Fruit fly (Drosophila melanogaster) whole organism, embryonic: Measurements from ENCODE around the gene Ir92a.

Source experiments
- Ada2b ChIP-seq: fragments of 200-800 bp; sonication (Bioruptor generic); IDR thresholded peaks from 2 replicates; pipeline ENCODE4 v1.3.6; 2022; ENCODE audit warnings: missing biosample characterization, missing genetic modification characterization
- Antp ChIP-seq: fragments of 200-800 bp; sonication (Bioruptor generic); optimal IDR thresholded peaks from 3 replicates; lab custom pipeline; 2016; ENCODE audit warnings: missing biosample characterization, missing genetic modification characterization
- CG10565 ChIP-seq: fragments of 200-800 bp; sonication (Bioruptor generic); optimal IDR thresholded peaks from 3 replicates; lab custom pipeline; 2016; ENCODE audit warnings: missing biosample characterization, mild to moderate bottlenecking, missing genetic modification characterization
- CG10979 ChIP-seq: fragments of 200-800 bp; sonication (Bioruptor generic); optimal IDR thresholded peaks from 2 replicates; lab custom pipeline; 2018; ENCODE audit warnings: missing biosample characterization, mild to moderate bottlenecking, missing genetic modification characterization, moderate library complexity
- CG12071 ChIP-seq: fragments of 200-800 bp; sonication (Bioruptor generic); optimal IDR thresholded peaks from 3 replicates; lab custom pipeline; 2018; ENCODE audit warnings: missing biosample characterization, mild to moderate bottlenecking, missing genetic modification characterization
- CG13123 ChIP-seq: fragments of 200-800 bp; sonication (Bioruptor generic); optimal IDR thresholded peaks from 2 replicates; lab custom pipeline; 2016; ENCODE audit warnings: missing biosample characterization, missing genetic modification characterization
- CG14710 ChIP-seq: fragments of 200-800 bp; sonication (Bioruptor generic); optimal IDR thresholded peaks from 3 replicates; lab custom pipeline; 2019; ENCODE audit warnings: missing biosample characterization, mild to moderate bottlenecking, missing genetic modification characterization, moderate library complexity
- CG1603 ChIP-seq: fragments of 200-800 bp; sonication (Bioruptor generic); optimal IDR thresholded peaks from 2 replicates; lab custom pipeline; 2019; ENCODE audit warnings: missing biosample characterization, mild to moderate bottlenecking, missing genetic modification characterization, moderate library complexity
- CG17385 ChIP-seq: fragments of 200-800 bp; sonication (Bioruptor generic); optimal IDR thresholded peaks from 3 replicates; lab custom pipeline; 2018; ENCODE audit warnings: missing biosample characterization, mild to moderate bottlenecking, missing genetic modification characterization
- CG17829 ChIP-seq: fragments of 200-800 bp; optimal IDR thresholded peaks from 2 replicates; lab custom pipeline; 2019; ENCODE audit warnings: missing biosample characterization, mild to moderate bottlenecking, missing genetic modification characterization, moderate library complexity
- CG18262 ChIP-seq: fragments of 200-800 bp; optimal IDR thresholded peaks from 3 replicates; lab custom pipeline; 2019; ENCODE audit warnings: missing biosample characterization, mild to moderate bottlenecking, missing genetic modification characterization, moderate library complexity
- CG2129 ChIP-seq: fragments of 200-800 bp; sonication (Bioruptor generic); IDR thresholded peaks from 2 replicates; pipeline ENCODE4 v1.3.6; 2022; ENCODE audit warnings: missing biosample characterization, missing genetic modification characterization; ENCODE audit not compliant: partially characterized antibody
- CG30431 ChIP-seq: fragments of 200-800 bp; sonication (Bioruptor generic); optimal IDR thresholded peaks from 2 replicates; lab custom pipeline; 2017; ENCODE audit warnings: missing biosample characterization, missing genetic modification characterization
- CG3838 ChIP-seq: fragments of 200-800 bp; sonication (Bioruptor generic); optimal IDR thresholded peaks from 3 replicates; lab custom pipeline; 2016; ENCODE audit warnings: missing biosample characterization, missing genetic modification characterization
- CG4282 ChIP-seq: fragments of 200-800 bp; sonication (Bioruptor generic); optimal IDR thresholded peaks from 2 replicates; lab custom pipeline; 2016; ENCODE audit warnings: missing biosample characterization, missing genetic modification characterization
- CG8290 ChIP-seq, 3 experiments: fragments of 200-800 bp; sonication (Bioruptor generic); optimal IDR thresholded peaks; 2 replicates each; lab custom pipeline; 2016 to 2019; ENCODE audit warnings: missing biosample characterization in 3 of 3, missing genetic modification characterization in 3 of 3, mild to moderate bottlenecking in 2 of 3, moderate library complexity in 1 of 3
- CG9437 ChIP-seq: fragments of 200-800 bp; sonication (Bioruptor generic); optimal IDR thresholded peaks from 2 replicates; lab custom pipeline; 2018; ENCODE audit warnings: missing biosample characterization, mild to moderate bottlenecking, missing genetic modification characterization
- CoRest ChIP-seq: fragments of 200-800 bp; sonication (Bioruptor generic); optimal IDR thresholded peaks from 3 replicates; lab custom pipeline; 2018; ENCODE audit warnings: missing biosample characterization, mild to moderate bottlenecking, missing genetic modification characterization, moderate library complexity
- Dref ChIP-seq: fragments of 200-800 bp; sonication (Bioruptor generic); IDR thresholded peaks from 2 replicates; pipeline ENCODE4 v1.3.6; 2022; ENCODE audit warnings: missing biosample characterization, missing genetic modification characterization
- Drgx ChIP-seq: fragments of 200-800 bp; sonication (Bioruptor generic); IDR thresholded peaks from 2 replicates; pipeline ENCODE4 v1.3.6; 2022; ENCODE audit warnings: missing biosample characterization, missing genetic modification characterization
- HHEX ChIP-seq: fragments of 200-800 bp; sonication (Bioruptor generic); optimal IDR thresholded peaks from 3 replicates; lab custom pipeline; 2017; ENCODE audit warnings: missing biosample characterization, mild to moderate bottlenecking, missing genetic modification characterization, missing genetic modification reagents
- MBD-R2 ChIP-seq: fragments of 200-800 bp; sonication (Bioruptor generic); IDR thresholded peaks from 2 replicates; pipeline ENCODE4 v1.3.6; 2022; ENCODE audit warnings: missing biosample characterization, missing genetic modification characterization
- Meics ChIP-seq: fragments of 200-800 bp; sonication (Bioruptor generic); optimal IDR thresholded peaks from 2 replicates; lab custom pipeline; 2017; ENCODE audit warnings: missing biosample characterization, mild to moderate bottlenecking, missing genetic modification characterization
- Myb ChIP-seq: fragments of 200-800 bp; sonication (Bioruptor generic); optimal IDR thresholded peaks from 2 replicates; lab custom pipeline; 2016; ENCODE audit warnings: missing biosample characterization, missing genetic modification characterization
- Oaz ChIP-seq: fragments of 200-800 bp; sonication (Bioruptor generic); IDR thresholded peaks from 2 replicates; pipeline ENCODE4 v1.3.6; 2022; ENCODE audit warnings: missing biosample characterization, missing genetic modification characterization
- Six4 ChIP-seq: fragments of 200-800 bp; sonication (Bioruptor generic); optimal IDR thresholded peaks from 2 replicates; lab custom pipeline; 2016; ENCODE audit warnings: missing biosample characterization, missing genetic modification characterization
- Ssrp ChIP-seq: fragments of 200-800 bp; sonication (Bioruptor generic); optimal IDR thresholded peaks from 2 replicates; lab custom pipeline; 2018; ENCODE audit warnings: missing biosample characterization, mild to moderate bottlenecking, missing genetic modification characterization, moderate library complexity
- ara ChIP-seq: fragments of 200-800 bp; sonication (Bioruptor generic); IDR thresholded peaks from 2 replicates; pipeline ENCODE4 v1.3.6; 2022; ENCODE audit warnings: missing biosample characterization, missing genetic modification characterization
- chif ChIP-seq, 2 experiments: fragments of 200-800 bp; sonication (Bioruptor generic); optimal IDR thresholded peaks; 3 replicates each; lab custom pipeline; 2016; ENCODE audit warnings: missing biosample characterization in 2 of 2, missing genetic modification characterization in 2 of 2
- chinmo ChIP-seq: fragments of 200-800 bp; sonication (Bioruptor generic); IDR thresholded peaks from 4 replicates; pipeline ENCODE4 v1.3.6; 2022; ENCODE audit warnings: missing biosample characterization, missing genetic modification characterization; ENCODE audit not compliant: partially characterized antibody
- corto ChIP-seq: fragments of 200-800 bp; sonication (Bioruptor generic); optimal IDR thresholded peaks from 2 replicates; lab custom pipeline; 2016; ENCODE audit warnings: missing biosample characterization, mild to moderate bottlenecking, missing genetic modification characterization, moderate library complexity
- cwo ChIP-seq: fragments of 200-800 bp; sonication (Bioruptor generic); optimal IDR thresholded peaks from 3 replicates; lab custom pipeline; 2017; ENCODE audit warnings: missing biosample characterization, missing genetic modification characterization, mild to moderate bottlenecking, moderate library complexity, missing genetic modification reagents
- dmrt11E ChIP-seq: fragments of 200-800 bp; sonication (Bioruptor generic); optimal IDR thresholded peaks from 3 replicates; lab custom pipeline; 2018; ENCODE audit warnings: missing biosample characterization, mild to moderate bottlenecking, missing genetic modification characterization, moderate library complexity
- emc ChIP-seq: fragments of 200-800 bp; sonication (Bioruptor generic); optimal IDR thresholded peaks from 2 replicates; lab custom pipeline; 2016; ENCODE audit warnings: missing biosample characterization, missing genetic modification characterization
- eve ChIP-seq, 2 experiments: fragments of >200 bp; optimal IDR thresholded peaks; 2 replicates each; lab custom pipeline; 2017; ENCODE audit warnings: missing biosample characterization in 2 of 2, missing genetic modification characterization in 2 of 2
- grau ChIP-seq: fragments of 200-800 bp; optimal IDR thresholded peaks from 3 replicates; lab custom pipeline; 2019; ENCODE audit warnings: missing biosample characterization, mild to moderate bottlenecking, missing genetic modification characterization, moderate library complexity
- hbn ChIP-seq: fragments of 200-800 bp; sonication (Bioruptor generic); IDR thresholded peaks from 2 replicates; pipeline ENCODE4 v1.3.6; 2022; ENCODE audit warnings: missing biosample characterization, missing genetic modification characterization; ENCODE audit not compliant: partially characterized antibody
- lmd ChIP-seq: fragments of 200-800 bp; sonication (Bioruptor generic); IDR thresholded peaks from 2 replicates; pipeline ENCODE4 v1.3.6; 2022; ENCODE audit warnings: missing biosample characterization, missing genetic modification characterization
- mam ChIP-seq: fragments of 200-800 bp; sonication (Bioruptor generic); optimal IDR thresholded peaks from 3 replicates; lab custom pipeline; 2016; ENCODE audit warnings: missing biosample characterization, missing genetic modification characterization
- mld ChIP-seq: fragments of 200-800 bp; sonication (Bioruptor generic); IDR thresholded peaks from 3 replicates; pipeline ENCODE4 v1.3.6; 2022; ENCODE audit warnings: missing biosample characterization, missing genetic modification characterization; ENCODE audit not compliant: partially characterized antibody
- nerfin-1 ChIP-seq: fragments of 200-800 bp; sonication (Bioruptor generic); optimal IDR thresholded peaks from 3 replicates; lab custom pipeline; 2019; ENCODE audit warnings: missing biosample characterization, mild to moderate bottlenecking, missing genetic modification characterization, moderate library complexity
- otp ChIP-seq: fragments of 200-800 bp; sonication (Bioruptor generic); IDR thresholded peaks from 3 replicates; pipeline ENCODE4, ENCODE4 v1.3.6; 2022; ENCODE audit warnings: missing biosample characterization, missing genetic modification characterization
- pho ChIP-seq: fragments of 200-800 bp; sonication (Bioruptor generic); optimal IDR thresholded peaks from 2 replicates; lab custom pipeline; 2016; ENCODE audit warnings: missing biosample characterization, missing genetic modification characterization
- phol ChIP-seq: fragments of 200-800 bp; sonication (Bioruptor generic); optimal IDR thresholded peaks from 3 replicates; lab custom pipeline; 2018; ENCODE audit warnings: missing biosample characterization, mild to moderate bottlenecking, missing genetic modification characterization, moderate library complexity
- rib ChIP-seq: fragments of 200-800 bp; sonication (Bioruptor generic); IDR thresholded peaks from 2 replicates; pipeline ENCODE4 v1.3.6; 2022; ENCODE audit warnings: missing biosample characterization, missing genetic modification characterization
- sima ChIP-seq: fragments of 200-800 bp; sonication (Bioruptor generic); optimal IDR thresholded peaks from 2 replicates; lab custom pipeline; 2016; ENCODE audit warnings: missing biosample characterization, missing genetic modification characterization
- slou ChIP-seq: fragments of 200-800 bp; sonication (Bioruptor generic); optimal IDR thresholded peaks from 3 replicates; lab custom pipeline; 2016; ENCODE audit warnings: missing biosample characterization, missing genetic modification characterization
- unc-4 ChIP-seq: fragments of 200-800 bp; sonication (Bioruptor generic); IDR thresholded peaks from 2 replicates; pipeline ENCODE4 v1.3.6; 2022; ENCODE audit warnings: missing biosample characterization, missing genetic modification characterization; ENCODE audit not compliant: partially characterized antibody
- wor ChIP-seq: fragments of 200-800 bp; sonication (Bioruptor generic); IDR thresholded peaks from 2 replicates; pipeline ENCODE4 v1.3.6; 2022; ENCODE audit warnings: missing biosample characterization, missing genetic modification characterization

The Ir92a gene

dm6 chr3R:20292030-20292879, 46.5 kb upstream of the Ir92a start (continued):
- TF ChIP-seq cwo (GFP tag; lab: Kevin White, UChicago) (no peak), wor (GFP tag; lab: Robert Waterston, UW) (no peak), mld (GFP tag; lab: Robert Waterston, UW) (no peak), HHEX (no peak), otp (no peak), pho (no peak), sima (GFP tag; lab: Kevin White, UChicago) (no peak), dmrt11E (tag; lab: Kevin White, UChicago) (peak; percentile 84), CG18262 (tag; lab: Kevin White, UChicago) (peak; percentile 91), eve (GFP tag; optimal IDR thresholded peaks at IDR 0.05; lab: Kevin White, UChicago) (peak in 1 of 2 experiments; percentile 62), CG13123 (GFP tag; lab: Kevin White, UChicago) (no peak), CG8290 (GFP tag; optimal IDR thresholded peaks at IDR 0.05; lab: Kevin White, UChicago) (peak; percentile 44), CG8290 (tag; optimal IDR thresholded peaks at IDR 0.05; lab: Kevin White, UChicago) (peak in 1 of 2 experiments; percentile 69), Ada2b (GFP tag; lab: Robert Waterston, UW) (no peak), hbn (no peak), Antp (GFP tag; lab: Kevin White, UChicago) (peak; percentile 58), Ssrp (peak; percentile 75), Dref (GFP tag; lab: Robert Waterston, UW) (no peak), CG17829 (tag; lab: Kevin White, UChicago) (peak; percentile 77), CG10979 (tag; lab: Kevin White, UChicago) (peak; percentile 82), CG9437 (GFP tag; lab: Kevin White, UChicago) (peak; percentile 67), CG3838 (GFP tag; lab: Kevin White, UChicago) (no peak), phol (tag; lab: Kevin White, UChicago) (peak; percentile 65), Six4 (GFP tag; lab: Kevin White, UChicago) (peak; percentile 39), Drgx (no peak), CG30431 (GFP tag; lab: Kevin White, UChicago) (peak; percentile 40), slou (GFP tag; lab: Kevin White, UChicago) (no peak), rib (GFP tag; lab: Robert Waterston, UW) (no peak), mam (GFP tag; lab: Kevin White, UChicago) (no peak), CG14710 (peak; percentile 81), Meics (GFP tag; lab: Kevin White, UChicago) (no peak)

- TF ChIP-seq CG10565 (GFP tag; lab: Kevin White, UChicago) (no peak), grau (tag; lab: Kevin White, UChicago) (no peak), corto (GFP tag; lab: Kevin White, UChicago) (no peak), CG4282 (GFP tag; lab: Kevin White, UChicago) (no peak), MBD-R2 (no peak), CG12071 (GFP tag; lab: Kevin White, UChicago) (no peak), CoRest (tag; lab: Kevin White, UChicago) (no peak), unc-4 (GFP tag; lab: Robert Waterston, UW) (no peak), Myb (GFP tag; lab: Kevin White, UChicago) (no peak), CG1603 (tag; lab: Kevin White, UChicago) (no peak), chif (GFP tag; optimal IDR thresholded peaks at IDR 0.05; lab: Kevin White, UChicago) (no peak), lmd (GFP tag; lab: Robert Waterston, UW) (no peak), nerfin-1 (no peak), CG2129 (GFP tag; lab: Robert Waterston, UW) (no peak), CG17385 (GFP tag; lab: Kevin White, UChicago) (no peak), emc (GFP tag; lab: Kevin White, UChicago) (no peak), chinmo (0 out of 4 replicates have a peak, but pooled peaks have one; percentile 71), Oaz (GFP tag; lab: Robert Waterston, UW) (no peak), ara (GFP tag; lab: Robert Waterston, UW) (no peak)
Measured at dm6 chr3R:20292880-20293491, 45.8 kb upstream of the Ir92a start.
